In the genomic region with DNA sequence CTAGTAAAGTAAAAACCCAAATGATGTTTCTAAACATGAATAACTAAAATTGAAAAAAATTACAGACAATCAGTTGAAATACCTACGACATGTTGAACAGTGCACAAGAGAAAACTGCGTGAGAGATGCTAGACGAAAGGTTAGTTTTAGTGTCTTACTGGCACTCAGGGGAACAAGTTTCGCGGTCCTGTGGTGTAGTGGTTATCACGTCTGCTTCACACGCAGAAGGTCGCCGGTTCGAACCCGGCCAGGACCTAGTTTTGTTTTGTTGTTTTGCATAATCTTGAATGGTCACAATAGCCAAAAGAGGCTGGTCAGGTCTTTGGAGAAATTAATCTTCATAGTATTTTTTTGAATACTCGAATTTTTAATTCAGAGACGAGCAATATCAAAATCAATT, we compare ENCODE assay signal across 2 worm cellular contexts.
A peak's percentile ranks its signal among the peaks of the same experiment; 100 is the strongest.
TF ChIP-seq lines count a peak whose summit lies in the region.

No protein-coding gene starts in this region.

TF ChIP-seq in whole organism, L1 larva, 84 proteins besides CTCF, POLR2A, EP300 and RAD21 (continued from another document):
- TF ChIP-seq efl-1 (optimal IDR thresholded peaks at IDR 0.05; lab: Kevin White, UChicago) (peak in 1 of 2 experiments; percentile 21), efl-1 (GFP tag; optimal IDR thresholded peaks at IDR 0.05 in 1 of 2; lab: Kevin White, UChicago) (peak in 1 of 2 experiments; percentile 89), swsn-7 (tag; optimal IDR thresholded peaks at IDR 0.05; lab: Kevin White, UChicago) (peak; percentile 8), ceh-88 (GFP tag; IDR thresholded peaks at IDR 0.05; lab: Robert Waterston, UW) (no peak), lin-14 (GFP tag; optimal IDR thresholded peaks at IDR 0.05; lab: Kevin White, UChicago) (peak; percentile 29), lsy-2 (tag; optimal IDR thresholded peaks at IDR 0.05; lab: Kevin White, UChicago) (no peak), Y116A8C.19 (tag; optimal IDR thresholded peaks at IDR 0.05; lab: Kevin White, UChicago; ENCODE audit: borderline replicate concordance) (no peak), ets-5 (GFP tag; IDR thresholded peaks at IDR 0.05; lab: Robert Waterston, UW) (no peak), sox-4 (tag; optimal IDR thresholded peaks at IDR 0.05; lab: Kevin White, UChicago) (no peak), elt-2 (tag; optimal IDR thresholded peaks at IDR 0.05; lab: Kevin White, UChicago) (peak; percentile 19), fkh-4 (tag; optimal IDR thresholded peaks at IDR 0.05; lab: Kevin White, UChicago; ENCODE audit: borderline replicate concordance) (no peak), lin-39 (tag; optimal IDR thresholded peaks at IDR 0.05; lab: Kevin White, UChicago) (no peak), nhr-20 (tag; optimal IDR thresholded peaks at IDR 0.05; lab: Kevin White, UChicago) (peak; percentile 54), unc-86 (tag; optimal IDR thresholded peaks at IDR 0.05; lab: Kevin White, UChicago) (no peak), nhr-77 (tag; optimal IDR thresholded peaks at IDR 0.05; lab: Kevin White, UChicago) (peak; percentile 43), jun-1 (tag; optimal IDR thresholded peaks at IDR 0.05; lab: Kevin White, UChicago) (no peak), nhr-237 (tag; optimal IDR thresholded peaks at IDR 0.05; lab: Kevin White, UChicago) (no peak), elt-3 (tag; optimal IDR thresholded peaks at IDR 0.05; lab: Kevin White, UChicago) (peak in 1 of 6 experiments; percentile 25), rnt-1 (tag; optimal IDR thresholded peaks at IDR 0.05; lab: Kevin White, UChicago) (peak; percentile 44), egl-27 (tag; optimal IDR thresholded peaks at IDR 0.05; lab: Kevin White, UChicago) (no peak), fkh-10 (GFP tag; optimal IDR thresholded peaks at IDR 0.05; lab: Kevin White, UChicago) (no peak), egl-13 (tag; optimal IDR thresholded peaks at IDR 0.05; lab: Kevin White, UChicago) (no peak), blmp-1 (tag; optimal IDR thresholded peaks at IDR 0.05; lab: Kevin White, UChicago) (no peak), aly-2 (tag; optimal IDR thresholded peaks at IDR 0.05; lab: Kevin White, UChicago) (no peak), lin-35 (GFP tag; optimal IDR thresholded peaks at IDR 0.05; lab: Kevin White, UChicago) (peak; percentile 23 to 69), ceh-82 (tag; optimal IDR thresholded peaks at IDR 0.05; lab: Kevin White, UChicago) (peak in 1 of 3 experiments; percentile 25), nhr-47 (tag; optimal IDR thresholded peaks at IDR 0.05; lab: Kevin White, UChicago) (no peak), mdl-1 (tag; optimal IDR thresholded peaks at IDR 0.05; lab: Kevin White, UChicago) (peak in 1 of 2 experiments; percentile 20), lin-13 (GFP tag; optimal IDR thresholded peaks at IDR 0.05; lab: Kevin White, UChicago) (no peak), mab-9 (GFP tag; IDR thresholded peaks at IDR 0.05; lab: Robert Waterston, UW) (no peak), zip-4 (GFP tag; optimal IDR thresholded peaks at IDR 0.05; lab: Kevin White, UChicago) (no peak), C16A3.4 (tag; optimal IDR thresholded peaks at IDR 0.05; lab: Kevin White, UChicago) (peak; percentile 37), fkh-8 (tag; optimal IDR thresholded peaks at IDR 0.05; lab: Kevin White, UChicago) (no peak), mef-2 (tag; optimal IDR thresholded peaks at IDR 0.05; lab: Kevin White, UChicago) (no peak), snu-23 (GFP tag; optimal IDR thresholded peaks at IDR 0.05; lab: Kevin White, UChicago) (peak; percentile 52), tbx-2 (tag; optimal IDR thresholded peaks at IDR 0.05; lab: Kevin White, UChicago) (no peak), sup-37 (GFP tag; optimal IDR thresholded peaks at IDR 0.05; lab: Kevin White, UChicago) (no peak), alr-1 (tag; optimal IDR thresholded peaks at IDR 0.05; lab: Kevin White, UChicago; ENCODE audit: borderline replicate concordance) (no peak)

TF ChIP-seq in whole organism, young adult, 124 proteins besides CTCF, POLR2A, EP300 and RAD21 (continued from another document):
- TF ChIP-seq hlh-12 (tag; optimal IDR thresholded peaks at IDR 0.05; lab: Kevin White, UChicago) (peak; percentile 26), nhr-90 (tag; optimal IDR thresholded peaks at IDR 0.05; lab: Kevin White, UChicago) (peak; percentile 75), hrde-1 (tag; optimal IDR thresholded peaks at IDR 0.05; lab: Kevin White, UChicago; ENCODE audit: borderline replicate concordance) (peak; percentile 27), K11D2.4 (GFP tag; IDR thresholded peaks at IDR 0.05; lab: Robert Waterston, UW) (0 out of 2 replicates have a peak, but pooled peaks have one; percentile 62), lin-26 (GFP tag; IDR thresholded peaks at IDR 0.05; lab: Robert Waterston, UW) (peak; percentile 94), ceh-27 (GFP tag; optimal IDR thresholded peaks at IDR 0.05; lab: Kevin White, UChicago) (peak; percentile 60), cebp-1 (GFP tag; IDR thresholded peaks at IDR 0.05; lab: Robert Waterston, UW) (no peak), cebp-1 (tag; optimal IDR thresholded peaks at IDR 0.05; lab: Kevin White, UChicago) (peak; percentile 64), snpc-1.3 (tag; optimal IDR thresholded peaks at IDR 0.05; lab: Kevin White, UChicago; ENCODE audit: insufficient read depth) (peak; percentile 66), ztf-18 (tag; optimal IDR thresholded peaks at IDR 0.05; lab: Kevin White, UChicago) (peak; percentile 62), sdz-38 (tag; optimal IDR thresholded peaks at IDR 0.05; lab: Kevin White, UChicago) (no peak), sptf-2 (GFP tag; optimal IDR thresholded peaks at IDR 0.05; lab: Kevin White, UChicago) (no peak), mel-28 (tag; optimal IDR thresholded peaks at IDR 0.05; lab: Kevin White, UChicago; ENCODE audit: borderline replicate concordance) (no peak), aptf-2 (GFP tag; conservative IDR thresholded peaks at IDR 0.05; lab: Robert Waterston, UW) (no peak), snpc-4 (GFP tag; optimal IDR thresholded peaks at IDR 0.05; lab: Kevin White, UChicago) (peak; percentile 82), snpc-4 (tag; optimal IDR thresholded peaks at IDR 0.05; lab: Kevin White, UChicago) (peak; percentile 29 to 95 (median 94)), mcd-1 (GFP tag; IDR thresholded peaks at IDR 0.05; lab: Robert Waterston, UW) (peak; percentile 62), ceh-100 (GFP tag; IDR thresholded peaks at IDR 0.05; lab: Robert Waterston, UW) (0 out of 2 replicates have a peak, but pooled peaks have one; percentile 31), ztf-3 (GFP tag; optimal IDR thresholded peaks at IDR 0.05; lab: Kevin White, UChicago) (no peak), hlh-26 (GFP tag; conservative IDR thresholded peaks at IDR 0.05; lab: Robert Waterston, UW) (no peak), somi-1 (GFP tag; optimal IDR thresholded peaks at IDR 0.05; lab: Kevin White, UChicago) (peak; percentile 49), rcor-1 (GFP tag; IDR thresholded peaks at IDR 0.05; lab: Robert Waterston, UW) (peak; percentile 52), gei-17 (GFP tag; optimal IDR thresholded peaks at IDR 0.05; lab: Kevin White, UChicago) (no peak), dpl-1 (GFP tag; optimal IDR thresholded peaks at IDR 0.05; lab: Kevin White, UChicago) (no peak), mes-4 (tag; optimal IDR thresholded peaks at IDR 0.05; lab: Kevin White, UChicago) (peak; percentile 32), D2030.7 (GFP tag; IDR thresholded peaks at IDR 0.05; lab: Robert Waterston, UW) (no peak), hmg-1.2 (GFP tag; IDR thresholded peaks at IDR 0.05; lab: Robert Waterston, UW) (peak; percentile 64), akir-1 (GFP tag; optimal IDR thresholded peaks at IDR 0.05; lab: Kevin White, UChicago) (no peak), lsl-1 (GFP tag; optimal IDR thresholded peaks at IDR 0.05; lab: Kevin White, UChicago) (peak; percentile 41), lag-1 (GFP tag; IDR thresholded peaks at IDR 0.05; lab: Robert Waterston, UW) (no peak), ceh-79 (tag; optimal IDR thresholded peaks at IDR 0.05; lab: Kevin White, UChicago) (peak; percentile 57), T26A5.8 (tag; optimal IDR thresholded peaks at IDR 0.05; lab: Kevin White, UChicago) (no peak), die-1 (tag; optimal IDR thresholded peaks at IDR 0.05; lab: Kevin White, UChicago) (peak; percentile 73), lin-40 (tag; optimal IDR thresholded peaks at IDR 0.05; lab: Kevin White, UChicago) (peak; percentile 46), ztf-26 (tag; optimal IDR thresholded peaks at IDR 0.05; lab: Kevin White, UChicago) (peak; percentile 57), unc-130 (GFP tag; optimal IDR thresholded peaks at IDR 0.05; lab: Kevin White, UChicago) (peak; percentile 4), B0019.2 (GFP tag; conservative IDR thresholded peaks at IDR 0.05; lab: Robert Waterston, UW) (no peak), madf-3 (GFP tag; IDR thresholded peaks at IDR 0.05; lab: Robert Waterston, UW) (0 out of 2 replicates have a peak, but pooled peaks have one; percentile 55), nfya-2 (GFP tag; IDR thresholded peaks at IDR 0.05; lab: Robert Waterston, UW) (no peak), F10E7.11 (tag; optimal IDR thresholded peaks at IDR 0.05; lab: Kevin White, UChicago) (no peak), egl-44 (GFP tag; IDR thresholded peaks at IDR 0.05; lab: Robert Waterston, UW) (peak; percentile 75; the same call in 1 of the 2 replicates), attf-5 (GFP tag; optimal IDR thresholded peaks at IDR 0.05; lab: Kevin White, UChicago) (peak; percentile 61), zfh-2 (GFP tag; conservative IDR thresholded peaks at IDR 0.05; lab: Robert Waterston, UW) (no peak), atf-7 (tag; optimal IDR thresholded peaks at IDR 0.05; lab: Kevin White, UChicago) (peak; percentile 17), lin-54 (GFP tag; optimal IDR thresholded peaks at IDR 0.05; lab: Kevin White, UChicago) (peak; percentile 60), B0336.3 (GFP tag; IDR thresholded peaks at IDR 0.05; lab: Robert Waterston, UW) (peak; percentile 57), tbx-9 (tag; optimal IDR thresholded peaks at IDR 0.05; lab: Kevin White, UChicago; ENCODE audit: borderline replicate concordance) (no peak), rpc-1 (optimal IDR thresholded peaks at IDR 0.05; lab: Kevin White, UChicago) (peak; percentile 71), rpc-1 (tag; optimal IDR thresholded peaks at IDR 0.05; lab: Kevin White, UChicago) (peak; percentile 88), nhr-179 (tag; optimal IDR thresholded peaks at IDR 0.05; lab: Kevin White, UChicago) (no peak), rec-8 (tag; optimal IDR thresholded peaks at IDR 0.05; lab: Kevin White, UChicago) (peak; percentile 45 to 46), attf-6 (GFP tag; IDR thresholded peaks at IDR 0.05; lab: Robert Waterston, UW) (peak; percentile 80), F33H1.4 (GFP tag; IDR thresholded peaks at IDR 0.05; lab: Robert Waterston, UW) (0 out of 2 replicates have a peak, but pooled peaks have one; percentile 16), zim-3 (tag; optimal IDR thresholded peaks at IDR 0.05; lab: Kevin White, UChicago) (peak; percentile 73), ceh-91 (GFP tag; IDR thresholded peaks at IDR 0.05; lab: Robert Waterston, UW) (no peak), Y56A3A.18 (GFP tag; IDR thresholded peaks at IDR 0.05; lab: Robert Waterston, UW) (peak; percentile 63), Y53G8AR.9 (GFP tag; conservative IDR thresholded peaks at IDR 0.05; lab: Robert Waterston, UW) (peak; percentile 57; the same call in 1 of the 2 replicates), him-1 (tag; optimal IDR thresholded peaks at IDR 0.05; lab: Kevin White, UChicago) (peak; percentile 86), nfyb-1 (GFP tag; IDR thresholded peaks at IDR 0.05; lab: Robert Waterston, UW) (peak; percentile 78), cebp-2 (GFP tag; IDR thresholded peaks at IDR 0.05; lab: Robert Waterston, UW) (no peak), egrh-3 (GFP tag; IDR thresholded peaks at IDR 0.05; lab: Robert Waterston, UW) (0 out of 2 replicates have a peak, but pooled peaks have one; percentile 5), ekl-4 (GFP tag; IDR thresholded peaks at IDR 0.05; lab: Robert Waterston, UW) (no peak; the same call in 1 of the 2 replicates), aptf-3 (GFP tag; IDR thresholded peaks at IDR 0.05; lab: Robert Waterston, UW) (no peak), athp-1 (tag; optimal IDR thresholded peaks at IDR 0.05; lab: Kevin White, UChicago) (peak; percentile 50), C06A6.2 (GFP tag; conservative IDR thresholded peaks at IDR 0.05; lab: Robert Waterston, UW) (no peak; the same call in 1 of the 2 replicates), dpff-1 (tag; optimal IDR thresholded peaks at IDR 0.05; lab: Kevin White, UChicago) (no peak), bed-1 (GFP tag; IDR thresholded peaks at IDR 0.05; lab: Robert Waterston, UW) (no peak), mxl-1 (tag; optimal IDR thresholded peaks at IDR 0.05; lab: Kevin White, UChicago) (peak; percentile 66), Y79H2A.3 (GFP tag; conservative IDR thresholded peaks at IDR 0.05; lab: Robert Waterston, UW) (0 out of 2 replicates have a peak, but pooled peaks have one; percentile 12), repo-1 (tag; optimal IDR thresholded peaks at IDR 0.05; lab: Kevin White, UChicago) (peak; percentile 43), ztf-22 (GFP tag; optimal IDR thresholded peaks at IDR 0.05; lab: Kevin White, UChicago) (no peak), nhr-120 (GFP tag; IDR thresholded peaks at IDR 0.05; lab: Robert Waterston, UW) (no peak), snpc-1.1 (tag; optimal IDR thresholded peaks at IDR 0.05; lab: Kevin White, UChicago; ENCODE audit: insufficient read depth) (peak; percentile 42), dox-1 (GFP tag; IDR thresholded peaks at IDR 0.05; lab: Robert Waterston, UW) (no peak; the same call in 1 of the 2 replicates), ceh-58 (GFP tag; IDR thresholded peaks at IDR 0.05; lab: Robert Waterston, UW) (no peak), F39B2.1 (GFP tag; IDR thresholded peaks at IDR 0.05; lab: Robert Waterston, UW) (0 out of 2 replicates have a peak, but pooled peaks have one; percentile 57), unc-62 (GFP tag; optimal IDR thresholded peaks at IDR 0.05; lab: Kevin White, UChicago) (no peak), tbp1 (GFP tag; optimal IDR thresholded peaks at IDR 0.05; lab: Kevin White, UChicago) (peak; percentile 96), nfya-1 (tag; optimal IDR thresholded peaks at IDR 0.05; lab: Kevin White, UChicago; ENCODE audit: borderline replicate concordance, insufficient read depth) (no peak), hmg-20 (GFP tag; IDR thresholded peaks at IDR 0.05; lab: Robert Waterston, UW) (0 out of 2 replicates have a peak, but pooled peaks have one; percentile 45), ZK185.1 (tag; optimal IDR thresholded peaks at IDR 0.05; lab: Kevin White, UChicago; ENCODE audit: poor library complexity, severe bottlenecking) (peak; percentile 85), efl-1 (GFP tag; optimal IDR thresholded peaks at IDR 0.05; lab: Kevin White, UChicago) (no peak), chd-7 (tag; optimal IDR thresholded peaks at IDR 0.05; lab: Kevin White, UChicago) (no peak), pbrm-1 (GFP tag; IDR thresholded peaks at IDR 0.05; lab: Robert Waterston, UW) (peak; percentile 74), F37B4.10 (GFP tag; IDR thresholded peaks at IDR 0.05; lab: Robert Waterston, UW) (no peak), lsy-27 (tag; optimal IDR thresholded peaks at IDR 0.05; lab: Kevin White, UChicago; ENCODE audit: borderline replicate concordance, insufficient read depth) (peak; percentile 16), Y53F4B.3 (GFP tag; IDR thresholded peaks at IDR 0.05; lab: Robert Waterston, UW) (peak; percentile 35; the same call in 1 of the 2 replicates)
